Fruit fly (Drosophila melanogaster) whole organism, embryonic: Measurements from ENCODE around the gene CG13837.
A peak's percentile ranks its signal among the peaks of the same experiment; 100 is the strongest.

Source experiments
- Ada2b ChIP-seq: fragments of 200-800 bp; sonication (Bioruptor generic); IDR thresholded peaks from 2 replicates; pipeline ENCODE4 v1.3.6; 2022; ENCODE audit warnings: missing biosample characterization, missing genetic modification characterization
- Aef1 ChIP-seq: fragments of 200-800 bp; sonication (Bioruptor generic); IDR thresholded peaks from 3 replicates; pipeline ENCODE4 v1.3.6; 2022; ENCODE audit warnings: missing biosample characterization, missing genetic modification characterization
- Asciz ChIP-seq: fragments of 200-800 bp; sonication (Bioruptor generic); optimal IDR thresholded peaks from 2 replicates; lab custom pipeline; 2017; ENCODE audit warnings: missing biosample characterization, mild to moderate bottlenecking, missing genetic modification characterization, missing genetic modification reagents
- CG10462 ChIP-seq: fragments of 200-800 bp; sonication (Bioruptor generic); optimal IDR thresholded peaks from 2 replicates; lab custom pipeline; 2016; ENCODE audit warnings: missing biosample characterization, missing genetic modification characterization
- CG10543 ChIP-seq: fragments of 200-800 bp; sonication (Bioruptor generic); optimal IDR thresholded peaks from 3 replicates; lab custom pipeline; 2017; ENCODE audit warnings: missing biosample characterization, mild to moderate bottlenecking, missing genetic modification characterization, moderate library complexity
- CG10959 ChIP-seq: fragments of 200-800 bp; sonication (Bioruptor generic); IDR thresholded peaks from 2 replicates; pipeline ENCODE4 v1.3.6; 2022; ENCODE audit warnings: missing biosample characterization, missing genetic modification characterization
- CG12942 ChIP-seq: fragments of 200-800 bp; sonication (Bioruptor generic); optimal IDR thresholded peaks from 3 replicates; lab custom pipeline; 2016; ENCODE audit warnings: missing biosample characterization, missing genetic modification characterization
- CG14965 ChIP-seq: fragments of 200-800 bp; sonication (Bioruptor generic); optimal IDR thresholded peaks from 2 replicates; lab custom pipeline; 2016; ENCODE audit warnings: missing biosample characterization, missing genetic modification characterization, borderline replicate concordance
- CG15011 ChIP-seq: fragments of 200-800 bp; sonication (Bioruptor generic); optimal IDR thresholded peaks from 3 replicates; lab custom pipeline; 2018; ENCODE audit warnings: missing biosample characterization, mild to moderate bottlenecking, missing genetic modification characterization
- CG15514 ChIP-seq: fragments of 200-800 bp; sonication (Bioruptor generic); optimal IDR thresholded peaks from 3 replicates; lab custom pipeline; 2017; ENCODE audit warnings: missing biosample characterization, missing genetic modification characterization, mild to moderate bottlenecking, moderate library complexity, missing genetic modification reagents
- CG1647 ChIP-seq: fragments of 200-800 bp; sonication (Bioruptor generic); optimal IDR thresholded peaks from 3 replicates; lab custom pipeline; 2016; ENCODE audit warnings: missing biosample characterization, missing genetic modification characterization
- CG17328 ChIP-seq: fragments of 200-800 bp; sonication (Bioruptor generic); IDR thresholded peaks from 2 replicates; pipeline ENCODE4 v1.3.6; 2022; ENCODE audit warnings: missing biosample characterization, missing genetic modification characterization
- CG17361 ChIP-seq: fragments of 200-800 bp; sonication (Bioruptor generic); IDR thresholded peaks from 3 replicates; pipeline ENCODE4 v1.3.6; 2022; ENCODE audit warnings: missing biosample characterization, missing genetic modification characterization
- CG17829 ChIP-seq: fragments of 200-800 bp; optimal IDR thresholded peaks from 2 replicates; lab custom pipeline; 2019; ENCODE audit warnings: missing biosample characterization, mild to moderate bottlenecking, missing genetic modification characterization, moderate library complexity
- CG18476 ChIP-seq: fragments of 200-800 bp; sonication (Bioruptor generic); optimal IDR thresholded peaks from 2 replicates; lab custom pipeline; 2016; ENCODE audit warnings: missing biosample characterization, mild to moderate bottlenecking, missing genetic modification characterization
- CG2120 ChIP-seq: fragments of 200-800 bp; sonication (Bioruptor generic); optimal IDR thresholded peaks from 3 replicates; lab custom pipeline; 2016; ENCODE audit warnings: missing biosample characterization, missing genetic modification characterization
- CG6254 ChIP-seq: fragments of 200-800 bp; sonication (Bioruptor generic); optimal IDR thresholded peaks from 3 replicates; lab custom pipeline; 2017; ENCODE audit warnings: mild to moderate bottlenecking, missing biosample characterization, missing genetic modification reagents, missing genetic modification characterization
- CG6854 ChIP-seq: fragments of 200-800 bp; sonication (Bioruptor generic); optimal IDR thresholded peaks from 3 replicates; lab custom pipeline; 2017; ENCODE audit warnings: missing biosample characterization, mild to moderate bottlenecking, missing genetic modification characterization
- CG8944 ChIP-seq: fragments of 200-800 bp; sonication (Bioruptor generic); optimal IDR thresholded peaks from 3 replicates; lab custom pipeline; 2016; ENCODE audit warnings: missing biosample characterization, missing genetic modification characterization
- CG9215 ChIP-seq: fragments of 200-800 bp; sonication (Bioruptor generic); IDR thresholded peaks from 2 replicates; pipeline ENCODE4 v1.3.6; 2022; ENCODE audit warnings: missing biosample characterization, missing genetic modification characterization
- CG9727 ChIP-seq: fragments of 200-800 bp; sonication (Bioruptor generic); optimal IDR thresholded peaks from 3 replicates; lab custom pipeline; 2017; ENCODE audit warnings: missing biosample characterization, mild to moderate bottlenecking, missing genetic modification characterization
- CrebB ChIP-seq: fragments of 200-800 bp; sonication (Bioruptor generic); optimal IDR thresholded peaks from 3 replicates; lab custom pipeline; 2018; ENCODE audit warnings: missing biosample characterization, mild to moderate bottlenecking, missing genetic modification characterization
- D ChIP-seq, 2 experiments: fragments of 200-800 bp in 1 of 2; fragments of >200 bp in 1 of 2; sonication (Bioruptor generic) in 1 of 2; optimal IDR thresholded peaks; 2 replicates in 1 of 2; 3 replicates in 1 of 2; lab custom pipeline; 2017; ENCODE audit warnings: mild to moderate bottlenecking in 1 of 2, missing biosample characterization in 1 of 2, missing genetic modification characterization in 1 of 2, missing genetic modification reagents in 1 of 2
- Dref ChIP-seq: fragments of 200-800 bp; sonication (Bioruptor generic); IDR thresholded peaks from 2 replicates; pipeline ENCODE4 v1.3.6; 2022; ENCODE audit warnings: missing biosample characterization, missing genetic modification characterization
- E2f1 ChIP-seq: fragments of 200-800 bp; sonication (Bioruptor generic); IDR thresholded peaks from 2 replicates; pipeline ENCODE4 v1.3.6; 2022; ENCODE audit warnings: missing biosample characterization, missing genetic modification characterization
- Gsc ChIP-seq: fragments of 200-800 bp; sonication (Bioruptor generic); IDR thresholded peaks from 2 replicates; pipeline ENCODE4 v1.3.6; 2022; ENCODE audit warnings: missing biosample characterization, missing genetic modification characterization
- HHEX ChIP-seq: fragments of 200-800 bp; sonication (Bioruptor generic); optimal IDR thresholded peaks from 3 replicates; lab custom pipeline; 2017; ENCODE audit warnings: missing biosample characterization, mild to moderate bottlenecking, missing genetic modification characterization, missing genetic modification reagents
- NfI ChIP-seq: fragments of 200-800 bp; sonication (Bioruptor generic); optimal IDR thresholded peaks from 3 replicates; lab custom pipeline; 2018; ENCODE audit warnings: missing biosample characterization, mild to moderate bottlenecking, missing genetic modification characterization, moderate library complexity
- Oaz ChIP-seq: fragments of 200-800 bp; sonication (Bioruptor generic); IDR thresholded peaks from 2 replicates; pipeline ENCODE4 v1.3.6; 2022; ENCODE audit warnings: missing biosample characterization, missing genetic modification characterization
- Pdp1 ChIP-seq, 2 experiments: fragments of 200-800 bp; sonication (Bioruptor generic); optimal IDR thresholded peaks; 3 replicates each; lab custom pipeline; 2016; ENCODE audit warnings: missing biosample characterization in 2 of 2, missing genetic modification characterization in 2 of 2, mild to moderate bottlenecking in 1 of 2, moderate library complexity in 1 of 2
- ac ChIP-seq: fragments of 200-800 bp; sonication (Bioruptor generic); optimal IDR thresholded peaks from 3 replicates; lab custom pipeline; 2017; ENCODE audit warnings: missing biosample characterization, mild to moderate bottlenecking, missing genetic modification characterization
- ap ChIP-seq: fragments of 200-800 bp; sonication (Bioruptor generic); IDR thresholded peaks from 2 replicates; pipeline ENCODE4 v1.3.6; 2022; ENCODE audit warnings: missing biosample characterization, missing genetic modification characterization
- ase ChIP-seq: fragments of 200-800 bp; sonication (Bioruptor generic); IDR thresholded peaks from 3 replicates; pipeline ENCODE4 v1.3.6; 2022; ENCODE audit warnings: missing biosample characterization, missing genetic modification characterization
- cas ChIP-seq: fragments of 200-800 bp; sonication (Bioruptor generic); IDR thresholded peaks from 2 replicates; pipeline ENCODE4 v1.3.6; 2022; ENCODE audit warnings: missing biosample characterization, missing genetic modification characterization
- caup ChIP-seq: fragments of 200-800 bp; sonication (Bioruptor generic); optimal IDR thresholded peaks from 3 replicates; lab custom pipeline; 2017; ENCODE audit warnings: missing biosample characterization, mild to moderate bottlenecking, missing genetic modification characterization, moderate library complexity; ENCODE audit not compliant: severe bottlenecking
- chinmo ChIP-seq: fragments of 200-800 bp; sonication (Bioruptor generic); IDR thresholded peaks from 4 replicates; pipeline ENCODE4 v1.3.6; 2022; ENCODE audit warnings: missing biosample characterization, missing genetic modification characterization; ENCODE audit not compliant: partially characterized antibody
- cwo ChIP-seq: fragments of 200-800 bp; sonication (Bioruptor generic); optimal IDR thresholded peaks from 3 replicates; lab custom pipeline; 2017; ENCODE audit warnings: missing biosample characterization, missing genetic modification characterization, mild to moderate bottlenecking, moderate library complexity, missing genetic modification reagents
- dmrt11E ChIP-seq: fragments of 200-800 bp; sonication (Bioruptor generic); optimal IDR thresholded peaks from 3 replicates; lab custom pipeline; 2018; ENCODE audit warnings: missing biosample characterization, mild to moderate bottlenecking, missing genetic modification characterization, moderate library complexity
- dmrt99B ChIP-seq: fragments of 200-800 bp; sonication (Bioruptor generic); optimal IDR thresholded peaks from 2 replicates; lab custom pipeline; 2018; ENCODE audit warnings: missing biosample characterization, mild to moderate bottlenecking, missing genetic modification characterization, moderate library complexity
- fd3F ChIP-seq: fragments of 200-800 bp; sonication (Bioruptor generic); optimal IDR thresholded peaks from 2 replicates; lab custom pipeline; 2018; ENCODE audit warnings: missing biosample characterization, mild to moderate bottlenecking, missing genetic modification characterization, moderate library complexity
- gem ChIP-seq: fragments of 200-800 bp; sonication (Bioruptor generic); optimal IDR thresholded peaks from 2 replicates; lab custom pipeline; 2019; ENCODE audit warnings: missing biosample characterization, mild to moderate bottlenecking, missing genetic modification characterization, moderate library complexity
- ham ChIP-seq: fragments of 200-800 bp; sonication (Bioruptor generic); IDR thresholded peaks from 2 replicates; pipeline ENCODE4 v1.3.6; 2022; ENCODE audit warnings: missing biosample characterization, missing genetic modification characterization
- insv ChIP-seq, 2 experiments: fragments of 200-800 bp; sonication (Bioruptor generic); optimal IDR thresholded peaks; 3 replicates each; lab custom pipeline; 2016 to 2018; ENCODE audit warnings: missing biosample characterization in 2 of 2, missing genetic modification characterization in 2 of 2
- ranshi ChIP-seq: fragments of 200-800 bp; sonication (Bioruptor generic); IDR thresholded peaks from 2 replicates; pipeline ENCODE4 v1.3.6; 2022; ENCODE audit warnings: missing biosample characterization, missing genetic modification characterization
- sqz ChIP-seq: fragments of 200-800 bp; sonication (Bioruptor generic); optimal IDR thresholded peaks from 3 replicates; lab custom pipeline; 2018; ENCODE audit warnings: missing biosample characterization, mild to moderate bottlenecking, missing genetic modification characterization
- tio ChIP-seq: fragments of 200-800 bp; sonication (Bioruptor generic); optimal IDR thresholded peaks from 2 replicates; lab custom pipeline; 2017; ENCODE audit warnings: missing biosample characterization, missing genetic modification characterization, inconsistent platforms
- trem ChIP-seq: fragments of 200-800 bp; optimal IDR thresholded peaks from 3 replicates; lab custom pipeline; 2019; ENCODE audit warnings: missing biosample characterization, mild to moderate bottlenecking, missing genetic modification characterization, moderate library complexity
- twi ChIP-seq: fragments of 200-800 bp; optimal IDR thresholded peaks from 2 replicates; lab custom pipeline; 2019; ENCODE audit warnings: missing biosample characterization, mild to moderate bottlenecking, missing genetic modification characterization, moderate library complexity
- unc-4 ChIP-seq: fragments of 200-800 bp; sonication (Bioruptor generic); IDR thresholded peaks from 2 replicates; pipeline ENCODE4 v1.3.6; 2022; ENCODE audit warnings: missing biosample characterization, missing genetic modification characterization; ENCODE audit not compliant: partially characterized antibody

Gene CG13837

dm6 chr3R:23048690-23049118 is 4.9 kb downstream of the CG13837 start (continued):
- peak; percentile 58 for TF ChIP-seq CG18476 (GFP tag; lab: Kevin White, UChicago)
- peak; percentile 56 for TF ChIP-seq cwo (GFP tag; lab: Kevin White, UChicago)
- TF ChIP-seq D (optimal IDR thresholded peaks at IDR 0.05; lab: Kevin White, UChicago), result no peak
- peak; percentile 74 for TF ChIP-seq D (GFP tag; optimal IDR thresholded peaks at IDR 0.05; lab: Kevin White, UChicago)
- TF ChIP-seq Ada2b (GFP tag; lab: Robert Waterston, UW), result peak; percentile 59
- TF ChIP-seq Pdp1 (GFP tag; optimal IDR thresholded peaks at IDR 0.05; lab: Kevin White, UChicago), result peak; percentile 24 to 60
- TF ChIP-seq HHEX, result peak; percentile 58
- no peak for TF ChIP-seq CG14965 (GFP tag; lab: Kevin White, UChicago)
- TF ChIP-seq dmrt99B (tag; lab: Kevin White, UChicago), result peak; percentile 92
- TF ChIP-seq CG10462 (GFP tag; lab: Kevin White, UChicago), result peak; percentile 44
- peak; percentile 60 for TF ChIP-seq E2f1 (GFP tag; lab: Robert Waterston, UW)
- TF ChIP-seq CG9215 (GFP tag; lab: Robert Waterston, UW), result peak; percentile 46; the same call in 1 of the 2 replicates
- TF ChIP-seq ase, result peak; percentile 56; the same call in 2 of the 3 replicates
- TF ChIP-seq trem (tag; lab: Kevin White, UChicago), result peak; percentile 69
- peak; percentile 24 for TF ChIP-seq twi (tag; lab: Kevin White, UChicago)
- TF ChIP-seq ac, result no peak
- TF ChIP-seq insv (GFP tag; optimal IDR thresholded peaks at IDR 0.05; lab: Kevin White, UChicago), result no peak
- TF ChIP-seq ham, result no peak
- TF ChIP-seq Dref (GFP tag; lab: Robert Waterston, UW), result no peak
- TF ChIP-seq Aef1 (GFP tag; lab: Robert Waterston, UW), result peak; percentile 61; the same call in 1 of the 3 replicates
- TF ChIP-seq fd3F (GFP tag; lab: Kevin White, UChicago), result peak; percentile 79
- TF ChIP-seq CG10543 (GFP tag; lab: Kevin White, UChicago), result peak; percentile 58
- peak; percentile 67 for TF ChIP-seq CG9727 (GFP tag; lab: Kevin White, UChicago)
- peak; percentile 3 for TF ChIP-seq dmrt11E (tag; lab: Kevin White, UChicago)
- TF ChIP-seq CG8944, result peak; percentile 7
- no peak for TF ChIP-seq cas (GFP tag; lab: Robert Waterston, UW)
- TF ChIP-seq ranshi (GFP tag; lab: Robert Waterston, UW), result peak; percentile 37; the same call in 1 of the 2 replicates
- TF ChIP-seq Oaz, result peak; percentile 54; the same call in 1 of the 2 replicates
- peak; percentile 39 for TF ChIP-seq CrebB (tag; lab: Kevin White, UChicago)
- 0 out of 2 replicates have a peak, but pooled peaks have one; percentile 32 for TF ChIP-seq Gsc (GFP tag; lab: Robert Waterston, UW)
- TF ChIP-seq CG12942 (GFP tag; lab: Kevin White, UChicago), result peak; percentile 56
- TF ChIP-seq Asciz (GFP tag; lab: Kevin White, UChicago), result peak; percentile 84
- peak; percentile 50; the same call in 1 of the 2 replicates for TF ChIP-seq CG17328 (GFP tag; lab: Robert Waterston, UW)
- TF ChIP-seq tio (GFP tag; lab: Kevin White, UChicago), result peak; percentile 58
- peak; percentile 59 for TF ChIP-seq CG6254
- TF ChIP-seq ap, result peak; percentile 53; the same call in 1 of the 2 replicates
- TF ChIP-seq CG10959 (GFP tag; lab: Robert Waterston, UW), result no peak
- peak; percentile 57 for TF ChIP-seq CG2120 (GFP tag; lab: Kevin White, UChicago)
- peak; percentile 69 for TF ChIP-seq NfI (GFP tag; lab: Kevin White, UChicago)
- TF ChIP-seq CG1647 (GFP tag; lab: Kevin White, UChicago), result peak; percentile 12
- peak; percentile 40 for TF ChIP-seq CG15011 (GFP tag; lab: Kevin White, UChicago)
- TF ChIP-seq CG17829 (tag; lab: Kevin White, UChicago), result peak; percentile 78
- peak; percentile 92 for TF ChIP-seq CG17361 (GFP tag; lab: Robert Waterston, UW)
- no peak for TF ChIP-seq unc-4 (GFP tag; lab: Robert Waterston, UW)
- TF ChIP-seq caup (GFP tag; lab: Kevin White, UChicago), result peak; percentile 50
- peak; percentile 46 for TF ChIP-seq sqz (GFP tag; lab: Kevin White, UChicago)
- no peak for TF ChIP-seq chinmo
- peak; percentile 90 for TF ChIP-seq gem (tag; lab: Kevin White, UChicago)
- peak; percentile 42 for TF ChIP-seq CG15514 (GFP tag; lab: Kevin White, UChicago)
- TF ChIP-seq CG6854, result peak; percentile 60
